Worm (Caenorhabditis elegans) whole organism, young adult: ENCODE measurements around the gene emb-4.

Experiments
- B0261.1 ChIP-seq: sonication (generic microtip); optimal IDR thresholded peaks from 2 replicates; lab custom pipeline; 2016; ENCODE audit warnings: mild to moderate bottlenecking, missing genetic modification characterization, moderate library complexity, missing compliant biosample characterization
- C06A6.2 ChIP-seq: fragments of 200-800 bp; sonication (Bioruptor generic); conservative IDR thresholded peaks from 2 replicates; pipeline ENCODE4 v1.3.6; 2022; ENCODE audit warnings: missing genetic modification characterization, missing compliant biosample characterization
- F39B2.1 ChIP-seq: fragments of 200-800 bp; sonication (Bioruptor generic); IDR thresholded peaks from 2 replicates; pipeline ENCODE4 v1.3.6; 2022; ENCODE audit warnings: missing genetic modification reagents, missing genetic modification characterization, missing compliant biosample characterization
- F55B11.4 ChIP-seq: sonication (generic microtip); optimal IDR thresholded peaks from 2 replicates; lab custom pipeline; 2016; ENCODE audit warnings: missing compliant biosample characterization, missing genetic modification characterization, borderline replicate concordance; ENCODE audit not compliant: insufficient read depth
- F57A8.1 ChIP-seq: fragments of 200-800 bp; sonication (Bioruptor generic); optimal IDR thresholded peaks from 2 replicates; lab custom pipeline; 2018; ENCODE audit warnings: mild to moderate bottlenecking, missing genetic modification characterization, moderate library complexity, missing compliant biosample characterization
- Y53G8AR.9 ChIP-seq: fragments of 200-800 bp; sonication (Bioruptor generic); conservative IDR thresholded peaks from 2 replicates; pipeline ENCODE4 v1.3.6; 2022; ENCODE audit warnings: missing genetic modification reagents, missing genetic modification characterization, missing compliant biosample characterization
- Y56A3A.18 ChIP-seq: fragments of 200-800 bp; sonication (Bioruptor generic); IDR thresholded peaks from 2 replicates; pipeline ENCODE4 v1.3.6; 2022; ENCODE audit warnings: missing genetic modification reagents, missing genetic modification characterization, missing compliant biosample characterization
- Y67H2A.10 ChIP-seq: fragments of 200-800 bp; sonication (Bioruptor generic); conservative IDR thresholded peaks from 2 replicates; pipeline ENCODE4 v1.3.6; 2022; ENCODE audit warnings: missing genetic modification reagents, missing genetic modification characterization, missing compliant biosample characterization
- attf-5 ChIP-seq: fragments of 200-800 bp; sonication (Bioruptor generic); optimal IDR thresholded peaks from 2 replicates; lab custom pipeline; 2018; ENCODE audit warnings: mild to moderate bottlenecking, missing genetic modification characterization, missing compliant biosample characterization
- ceh-100 ChIP-seq: fragments of 200-800 bp; sonication (Bioruptor generic); IDR thresholded peaks from 2 replicates; pipeline ENCODE4 v1.3.6; 2022; ENCODE audit warnings: missing genetic modification reagents, missing genetic modification characterization, missing compliant biosample characterization
- dox-1 ChIP-seq: fragments of 200-800 bp; sonication (Bioruptor generic); IDR thresholded peaks from 2 replicates; pipeline ENCODE4 v1.3.6; 2022; ENCODE audit warnings: missing genetic modification reagents, missing genetic modification characterization, missing compliant biosample characterization
- egl-18 ChIP-seq: fragments of 200-800 bp; sonication (Bioruptor generic); IDR thresholded peaks from 2 replicates; pipeline ENCODE4 v1.3.6; 2022; ENCODE audit warnings: missing genetic modification reagents, missing genetic modification characterization, missing compliant biosample characterization
- egrh-3 ChIP-seq: fragments of 200-800 bp; sonication (Bioruptor generic); IDR thresholded peaks from 2 replicates; pipeline ENCODE4 v1.3.6; 2022; ENCODE audit warnings: missing genetic modification reagents, missing genetic modification characterization, missing compliant biosample characterization
- ekl-4 ChIP-seq: fragments of 200-800 bp; sonication (Bioruptor generic); IDR thresholded peaks from 2 replicates; pipeline ENCODE4 v1.3.6; 2022; ENCODE audit warnings: missing genetic modification reagents, missing genetic modification characterization, missing compliant biosample characterization
- ets-4 ChIP-seq: fragments of 200-800 bp; sonication (Bioruptor generic); optimal IDR thresholded peaks from 2 replicates; lab custom pipeline; 2018; ENCODE audit warnings: mild to moderate bottlenecking, missing genetic modification characterization, missing compliant biosample characterization
- hmg-1.2 ChIP-seq: fragments of 200-800 bp; sonication (Bioruptor generic); IDR thresholded peaks from 2 replicates; pipeline ENCODE4 v1.3.6; 2022; ENCODE audit warnings: missing genetic modification reagents, missing genetic modification characterization, missing compliant biosample characterization
- hmg-20 ChIP-seq: fragments of 200-800 bp; sonication (Bioruptor generic); IDR thresholded peaks from 2 replicates; pipeline ENCODE4 v1.3.6; 2022; ENCODE audit warnings: missing genetic modification reagents, missing genetic modification characterization, missing compliant biosample characterization
- lin-26 ChIP-seq: fragments of 200-800 bp; sonication (Bioruptor generic); IDR thresholded peaks from 2 replicates; pipeline ENCODE4 v1.3.6; 2022; ENCODE audit warnings: missing genetic modification reagents, missing genetic modification characterization, missing compliant biosample characterization
- lin-35 ChIP-seq, 3 experiments: fragments of 150-350 bp in 2 of 3; sonication (generic microtip) in 1 of 3; optimal IDR thresholded peaks; 2 replicates each; lab custom pipeline; 2014 to 2018; ENCODE audit warnings: missing biosample characterization in 3 of 3, missing genetic modification characterization in 3 of 3, missing genetic modification reagents in 3 of 3
- lin-40 ChIP-seq: sonication (generic microtip); optimal IDR thresholded peaks from 2 replicates; lab custom pipeline; 2016; ENCODE audit warnings: missing genetic modification characterization, mild to moderate bottlenecking, missing compliant biosample characterization, missing genotype, missing genetic modification reagents
- lin-54 ChIP-seq: fragments of 200-800 bp; sonication (Bioruptor generic); optimal IDR thresholded peaks from 2 replicates; lab custom pipeline; 2018; ENCODE audit warnings: mild to moderate bottlenecking, missing genetic modification characterization, missing compliant biosample characterization
- lsl-1 ChIP-seq: fragments of 200-800 bp; sonication (Bioruptor generic); optimal IDR thresholded peaks from 2 replicates; lab custom pipeline; 2018; ENCODE audit warnings: mild to moderate bottlenecking, missing genetic modification characterization, moderate library complexity, missing compliant biosample characterization
- lsy-27 ChIP-seq: sonication (generic microtip); optimal IDR thresholded peaks from 2 replicates; lab custom pipeline; 2017; ENCODE audit warnings: missing genetic modification characterization, mild to moderate bottlenecking, missing compliant biosample characterization, antibody characterized with exemption, missing genotype, borderline replicate concordance; ENCODE audit not compliant: insufficient read depth
- madf-6 ChIP-seq: fragments of 200-800 bp; sonication (Bioruptor generic); IDR thresholded peaks from 2 replicates; pipeline ENCODE4 v1.3.6; 2022; ENCODE audit warnings: missing genetic modification reagents, missing genetic modification characterization, missing compliant biosample characterization
- madf-8 ChIP-seq: fragments of 200-800 bp; sonication (Bioruptor generic); conservative IDR thresholded peaks from 2 replicates; pipeline ENCODE4 v1.3.6; 2022; ENCODE audit warnings: missing genetic modification reagents, missing genetic modification characterization, missing compliant biosample characterization
- mel-28 ChIP-seq: sonication (generic microtip); optimal IDR thresholded peaks from 2 replicates; lab custom pipeline; 2016; ENCODE audit warnings: borderline replicate concordance, mild to moderate bottlenecking, missing genetic modification characterization, missing compliant biosample characterization
- nfya-2 ChIP-seq: fragments of 200-800 bp; sonication (Bioruptor generic); IDR thresholded peaks from 2 replicates; pipeline ENCODE4 v1.3.6; 2022; ENCODE audit warnings: missing genetic modification reagents, missing genetic modification characterization, missing compliant biosample characterization
- nhr-80 ChIP-seq: sonication (generic microtip); optimal IDR thresholded peaks from 2 replicates; lab custom pipeline; 2016; ENCODE audit warnings: missing genetic modification characterization, missing compliant biosample characterization
- pha-4 ChIP-seq: fragments of 150-350 bp; sonication (generic microtip); optimal IDR thresholded peaks from 2 replicates; lab custom pipeline; 2014; ENCODE audit warnings: missing biosample characterization, missing genetic modification reagents, missing genetic modification characterization
- rec-8 ChIP-seq, 2 experiments: sonication (generic microtip); optimal IDR thresholded peaks; 2 replicates each; lab custom pipeline; 2016; ENCODE audit warnings: mild to moderate bottlenecking in 2 of 2, missing genetic modification characterization in 2 of 2, missing genetic modification reagents in 2 of 2, missing genotype in 2 of 2, missing biosample characterization in 1 of 2, missing compliant biosample characterization in 1 of 2, moderate library complexity in 1 of 2
- repo-1 ChIP-seq: sonication (generic microtip); optimal IDR thresholded peaks from 2 replicates; lab custom pipeline; 2017; ENCODE audit warnings: mild to moderate bottlenecking, missing genetic modification characterization, missing compliant biosample characterization
- snpc-4 ChIP-seq, 5 experiments: fragments of 150-350 bp in 1 of 5; sonication (generic microtip) in 4 of 5; optimal IDR thresholded peaks; 2 replicates each; lab custom pipeline; 2014 to 2018; ENCODE audit warnings: missing genetic modification characterization in 5 of 5, missing biosample characterization in 3 of 5, antibody characterized with exemption in 2 of 5, mild to moderate bottlenecking in 2 of 5, missing compliant biosample characterization in 2 of 5, missing genotype in 2 of 5, moderate library complexity in 2 of 5, missing genetic modification reagents in 1 of 5
- tlf-1 ChIP-seq: fragments of 200-800 bp; sonication (Bioruptor generic); optimal IDR thresholded peaks from 2 replicates; lab custom pipeline; 2018; ENCODE audit warnings: mild to moderate bottlenecking, missing genetic modification characterization, missing compliant biosample characterization
- ztf-18 ChIP-seq: sonication (generic microtip); optimal IDR thresholded peaks from 2 replicates; lab custom pipeline; 2016; ENCODE audit warnings: missing genotype, mild to moderate bottlenecking, missing genetic modification characterization, missing compliant biosample characterization
- ztf-22 ChIP-seq: fragments of 200-800 bp; sonication (Bioruptor generic); optimal IDR thresholded peaks from 2 replicates; lab custom pipeline; 2018; ENCODE audit warnings: mild to moderate bottlenecking, missing genetic modification characterization, moderate library complexity, missing compliant biosample characterization
- ztf-28 ChIP-seq: fragments of 200-800 bp; sonication (Bioruptor generic); IDR thresholded peaks from 2 replicates; pipeline ENCODE4 v1.3.6; 2022; ENCODE audit warnings: missing genetic modification reagents, missing genetic modification characterization, missing compliant biosample characterization

The emb-4 gene

ce11 chrV:18842468-18842867 is 52.3 kb downstream of the emb-4 start:
- no peak for TF ChIP-seq Y67H2A.10
- no peak for TF ChIP-seq madf-6 (GFP tag; lab: Robert Waterston, UW)
- TF ChIP-seq lin-54 (GFP tag; lab: Kevin White, UChicago), result no peak
- TF ChIP-seq ztf-28 (GFP tag; lab: Robert Waterston, UW), result no peak
- no peak for TF ChIP-seq F55B11.4 (tag; lab: Kevin White, UChicago)
- no peak for TF ChIP-seq F39B2.1 (GFP tag; lab: Robert Waterston, UW)
- TF ChIP-seq ekl-4 (GFP tag; lab: Robert Waterston, UW), result no peak
- TF ChIP-seq lin-40 (tag; lab: Kevin White, UChicago), result no peak
- TF ChIP-seq B0261.1, result no peak
- no peak for TF ChIP-seq madf-8 (GFP tag; lab: Robert Waterston, UW)
- TF ChIP-seq egrh-3 (GFP tag; lab: Robert Waterston, UW), result no peak
- TF ChIP-seq F57A8.1 (GFP tag; lab: Kevin White, UChicago), result no peak
- TF ChIP-seq hmg-20 (GFP tag; lab: Robert Waterston, UW), result no peak
- TF ChIP-seq Y53G8AR.9 (GFP tag; lab: Robert Waterston, UW), result no peak
- no peak for TF ChIP-seq rec-8 (tag; optimal IDR thresholded peaks at IDR 0.05; lab: Kevin White, UChicago)
- TF ChIP-seq C06A6.2 (GFP tag; lab: Robert Waterston, UW), result no peak
- TF ChIP-seq lsy-27 (tag; lab: Kevin White, UChicago), result no peak

DNA sequence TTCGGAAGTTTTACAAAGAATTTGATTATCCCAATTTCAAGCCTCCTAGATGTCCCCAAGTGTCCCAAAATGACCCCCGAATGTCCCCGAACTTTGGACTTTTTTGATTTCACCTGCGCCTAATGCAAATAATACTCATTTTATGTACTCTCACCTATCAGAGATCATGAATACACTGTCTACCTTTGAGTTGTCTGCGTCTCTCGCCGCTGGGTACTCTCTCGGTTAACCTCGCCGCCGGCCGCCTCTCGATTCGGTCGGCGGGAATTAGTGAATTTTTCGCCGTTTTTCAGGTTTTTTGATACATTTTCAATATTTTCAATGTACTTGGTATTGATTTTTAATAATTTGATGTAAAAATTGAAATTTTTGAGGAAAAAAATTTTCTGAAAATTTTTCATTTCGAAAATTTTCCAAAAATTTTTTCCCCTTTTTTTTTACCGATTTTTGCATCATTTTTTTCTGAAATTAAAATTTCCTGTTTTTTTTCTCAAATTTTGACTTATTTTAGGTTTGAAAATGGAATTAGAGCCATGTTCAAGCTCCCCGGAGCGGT is 55.9 kb downstream of the emb-4 start, which contains the start of gene nhr-65:
Gene nhr-65, plus strand, starts transcription at position 506 of the 556 bp plus-strand sequence.
- TF ChIP-seq snpc-4 (GFP tag; optimal IDR thresholded peaks at IDR 0.05; lab: Kevin White, UChicago) (no peak), snpc-4 (tag; optimal IDR thresholded peaks at IDR 0.05; lab: Kevin White, UChicago) (peak in 1 of 4 experiments; percentile 24), dox-1 (GFP tag; lab: Robert Waterston, UW) (0 out of 2 replicates have a peak, but pooled peaks have one; percentile 30), nhr-80 (tag; lab: Kevin White, UChicago) (peak; percentile 24), hmg-1.2 (GFP tag; lab: Robert Waterston, UW) (peak; percentile 92), lsy-27 (tag; lab: Kevin White, UChicago) (no peak), repo-1 (tag; lab: Kevin White, UChicago) (no peak), pha-4 (peak; percentile 3)

DNA sequence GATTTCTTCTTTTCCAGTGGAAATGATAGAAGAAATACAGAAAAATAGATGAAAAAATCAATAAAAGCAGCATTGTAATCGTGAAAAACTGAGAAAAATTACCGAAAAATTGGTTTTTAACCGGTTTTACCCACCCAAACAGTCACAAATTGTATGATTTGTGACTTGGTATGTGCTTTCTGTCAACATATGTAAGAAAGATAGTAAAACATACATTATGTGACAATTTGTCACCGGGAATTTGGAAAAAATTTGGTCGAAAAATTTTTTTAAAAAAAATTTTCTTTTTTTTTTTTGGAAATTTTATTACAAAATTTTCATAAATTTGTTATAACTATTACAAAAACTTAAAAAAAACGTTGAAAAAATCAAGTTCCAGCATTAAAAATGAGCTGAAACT is 57.6 kb downstream of the emb-4 start, which contains the start of gene cyp-33D3:
Gene cyp-33D3, minus strand, starts transcription at position 101 of the 400 bp plus-strand sequence.
- TF ChIP-seq attf-5 (GFP tag; lab: Kevin White, UChicago) (no peak), ets-4 (GFP tag; lab: Kevin White, UChicago) (no peak), tlf-1 (GFP tag; lab: Kevin White, UChicago) (no peak), hmg-1.2 (GFP tag; lab: Robert Waterston, UW) (no peak), nfya-2 (GFP tag; lab: Robert Waterston, UW) (no peak), lin-35 (GFP tag; optimal IDR thresholded peaks at IDR 0.05; lab: Kevin White, UChicago) (no peak), lin-26 (GFP tag; lab: Robert Waterston, UW) (no peak), lsl-1 (GFP tag; lab: Kevin White, UChicago) (no peak), egl-18 (GFP tag; lab: Robert Waterston, UW) (no peak), mel-28 (no peak), ztf-18 (tag; lab: Kevin White, UChicago) (no peak), ekl-4 (GFP tag; lab: Robert Waterston, UW) (no peak), ceh-100 (GFP tag; lab: Robert Waterston, UW) (no peak), Y56A3A.18 (GFP tag; lab: Robert Waterston, UW) (no peak), egrh-3 (GFP tag; lab: Robert Waterston, UW) (no peak), lin-54 (GFP tag; lab: Kevin White, UChicago) (no peak), ztf-22 (GFP tag; lab: Kevin White, UChicago) (no peak)
